Worm (Caenorhabditis elegans): Measurements from ENCODE around the gene F17E9.3.
A peak's percentile ranks its signal among the peaks of the same experiment; 100 is the strongest.

Gene F17E9.3

ce11 chrIV:8375381-8375780 lies 20.7 kb downstream of the F17E9.3 start (continued):
- TF ChIP-seq ceh-62 (tag; optimal IDR thresholded peaks at IDR 0.05) = no peak
- peak; percentile 77 for TF ChIP-seq R02D3.7 (tag; optimal IDR thresholded peaks at IDR 0.05)
- TF ChIP-seq Y48G9A.11 (GFP tag; IDR thresholded peaks at IDR 0.05) = peak; percentile 68
- TF ChIP-seq set-16 (GFP tag; IDR thresholded peaks at IDR 0.05) = no peak
- 0 out of 2 replicates have a peak, but pooled peaks have one; percentile 73 for TF ChIP-seq Y75B8A.6 (GFP tag; IDR thresholded peaks at IDR 0.05)
- peak; percentile 89 for TF ChIP-seq pha-4 (GFP tag; IDR thresholded peaks at IDR 0.05)
- peak; percentile 61 for TF ChIP-seq pha-4 (tag; optimal IDR thresholded peaks at IDR 0.05)
- TF ChIP-seq tag-97 (GFP tag; IDR thresholded peaks at IDR 0.05) = no peak
- TF ChIP-seq unc-39 (tag; optimal IDR thresholded peaks at IDR 0.05) = no peak
- TF ChIP-seq Y5F2A.4 (GFP tag; optimal IDR thresholded peaks at IDR 0.05) = peak; percentile 62
- TF ChIP-seq dmd-6 (GFP tag; IDR thresholded peaks at IDR 0.05) = peak; percentile 74
- peak; percentile 77; the same call in 1 of the 2 replicates for TF ChIP-seq ctbp-1 (GFP tag; IDR thresholded peaks at IDR 0.05)
- peak; percentile 67 for TF ChIP-seq hlh-11 (tag; optimal IDR thresholded peaks at IDR 0.05)
- no peak for TF ChIP-seq daf-12 (tag; optimal IDR thresholded peaks at IDR 0.05)
- peak; percentile 79 for TF ChIP-seq lin-38 (GFP tag; IDR thresholded peaks at IDR 0.05)
- TF ChIP-seq D1046.2 (GFP tag; IDR thresholded peaks at IDR 0.05) = peak; percentile 61; the same call in 1 of the 2 replicates
- TF ChIP-seq daf-19 (GFP tag; conservative IDR thresholded peaks at IDR 0.05) = peak; percentile 88
- no peak for TF ChIP-seq nhr-111 (GFP tag; optimal IDR thresholded peaks at IDR 0.05)
- no peak for TF ChIP-seq lin-15B (tag; optimal IDR thresholded peaks at IDR 0.05)
- TF ChIP-seq dmd-8 (GFP tag; IDR thresholded peaks at IDR 0.05) = peak; percentile 67; the same call in 1 of the 2 replicates
- no peak for TF ChIP-seq F10B5.3 (tag; optimal IDR thresholded peaks at IDR 0.05)
- no peak for TF ChIP-seq attf-4 (tag; optimal IDR thresholded peaks at IDR 0.05)
- no peak; the same call in none of the 2 replicates for TF ChIP-seq T26A8.4 (GFP tag; IDR thresholded peaks at IDR 0.05)
- peak in 1 of 2 experiments; percentile 53 for TF ChIP-seq mdl-1 (tag; optimal IDR thresholded peaks at IDR 0.05)
- TF ChIP-seq ceh-32 (tag; optimal IDR thresholded peaks at IDR 0.05; ENCODE audit: poor library complexity) = no peak
- TF ChIP-seq snpc-4 (tag; optimal IDR thresholded peaks at IDR 0.05) = no peak

ce11 chrIV:8376923-8377322 lies 22.3 kb downstream of the F17E9.3 start:
- TF ChIP-seq arid-1 (GFP tag; conservative IDR thresholded peaks at IDR 0.05) (no peak), zag-1 (tag; optimal IDR thresholded peaks at IDR 0.05) (no peak), lsy-2 (tag; optimal IDR thresholded peaks at IDR 0.05) (peak in 1 of 2 experiments; percentile 19), mes-2 (tag; optimal IDR thresholded peaks at IDR 0.05; ENCODE audit: poor library complexity, severe bottlenecking) (peak; percentile 12), unc-62 (GFP tag; optimal IDR thresholded peaks at IDR 0.05 in 1 of 2) (no peak), unc-62 (tag; optimal IDR thresholded peaks at IDR 0.05) (no peak), dve-1 (tag; optimal IDR thresholded peaks at IDR 0.05; ENCODE audit: insufficient read depth) (peak; percentile 3), daf-16 (GFP tag; optimal IDR thresholded peaks at IDR 0.05) (peak in 1 of 2 experiments; percentile 3), daf-16 (tag; optimal IDR thresholded peaks at IDR 0.05) (no peak), spr-3 (GFP tag; optimal IDR thresholded peaks at IDR 0.05) (no peak)

- TF ChIP-seq duxl-1 (tag; optimal IDR thresholded peaks at IDR 0.05; ENCODE audit: poor library complexity) (peak; percentile 44), mes-2 (tag; optimal IDR thresholded peaks at IDR 0.05; ENCODE audit: poor library complexity, severe bottlenecking) (peak; percentile 28), zag-1 (tag; optimal IDR thresholded peaks at IDR 0.05) (no peak), Y5F2A.4 (GFP tag; optimal IDR thresholded peaks at IDR 0.05) (peak; percentile 62), nhr-42 (GFP tag; IDR thresholded peaks at IDR 0.05) (no peak), daf-16 (GFP tag; optimal IDR thresholded peaks at IDR 0.05) (peak in 1 of 2 experiments; percentile 11), daf-16 (tag; optimal IDR thresholded peaks at IDR 0.05) (peak; percentile 28), snpc-4 (tag; optimal IDR thresholded peaks at IDR 0.05) (no peak), nhr-102 (tag; optimal IDR thresholded peaks at IDR 0.05) (peak; percentile 58), lsy-2 (tag; optimal IDR thresholded peaks at IDR 0.05) (no peak), set-16 (GFP tag; IDR thresholded peaks at IDR 0.05) (no peak), F44E2.7 (GFP tag; IDR thresholded peaks at IDR 0.05) (no peak), F10B5.3 (tag; optimal IDR thresholded peaks at IDR 0.05) (no peak), dmd-6 (GFP tag; IDR thresholded peaks at IDR 0.05) (no peak), daf-8 (GFP tag; IDR thresholded peaks at IDR 0.05) (no peak), pqm-1 (tag; optimal IDR thresholded peaks at IDR 0.05) (no peak), skn-1 (tag; optimal IDR thresholded peaks at IDR 0.05) (no peak), nhr-48 (tag; optimal IDR thresholded peaks at IDR 0.05) (no peak), arid-1 (GFP tag; conservative IDR thresholded peaks at IDR 0.05) (peak; percentile 76), hlh-11 (tag; optimal IDR thresholded peaks at IDR 0.05) (no peak), R02D3.7 (tag; optimal IDR thresholded peaks at IDR 0.05) (no peak), lir-3 (tag; optimal IDR thresholded peaks at IDR 0.05) (no peak), daf-12 (tag; optimal IDR thresholded peaks at IDR 0.05) (no peak), egl-43 (GFP tag; IDR thresholded peaks at IDR 0.05) (peak; percentile 69), nhr-10 (tag; optimal IDR thresholded peaks at IDR 0.05) (no peak), nhr-41 (GFP tag; IDR thresholded peaks at IDR 0.05) (no peak)
Observed at ce11 chrIV:8377501-8377900, 22.8 kb downstream of the F17E9.3 start, which contains the start of gene D2096.7. TSS of gene D2096.7 (minus strand) at chrIV:8377630.
